Fruit fly (Drosophila melanogaster) whole organism, adult: ENCODE data around the gene CG14840.
A peak's percentile ranks its signal among the peaks of the same experiment; 100 is the strongest.

Source experiments
- CG33017 ChIP-seq: fragments of 200-800 bp; sonication (Bioruptor generic); optimal IDR thresholded peaks from 2 replicates; lab custom pipeline; 2018; ENCODE audit warnings: missing biosample characterization, mild to moderate bottlenecking, missing genetic modification characterization, moderate library complexity
- CG5204 ChIP-seq: fragments of 200-800 bp; sonication (Bioruptor generic); optimal IDR thresholded peaks from 2 replicates; lab custom pipeline; 2016; ENCODE audit warnings: missing biosample characterization, missing genetic modification characterization
- CG7101 ChIP-seq: fragments of 200-800 bp; sonication (Bioruptor generic); optimal IDR thresholded peaks from 2 replicates; lab custom pipeline; 2018; ENCODE audit warnings: missing biosample characterization, mild to moderate bottlenecking, missing genetic modification characterization, moderate library complexity
- cnc ChIP-seq, 2 experiments: fragments of >200 bp; optimal IDR thresholded peaks; 2 replicates each; lab custom pipeline; 2017
- kay ChIP-seq: fragments of 200-800 bp; sonication (Bioruptor generic); peaks from one replicate; lab custom pipeline; 2016; ENCODE audit warnings: missing biosample characterization, missing genetic modification characterization, borderline replicate concordance
- pad ChIP-seq: fragments of 200-800 bp; sonication (Bioruptor generic); optimal IDR thresholded peaks from 3 replicates; lab custom pipeline; 2017; ENCODE audit warnings: missing biosample characterization, missing genetic modification characterization, mild to moderate bottlenecking, moderate library complexity, missing genetic modification reagents
- toe ChIP-seq: fragments of 200-800 bp; sonication (Bioruptor generic); optimal IDR thresholded peaks from 2 replicates; lab custom pipeline; 2016; ENCODE audit warnings: missing biosample characterization, missing genetic modification characterization

DNA sequence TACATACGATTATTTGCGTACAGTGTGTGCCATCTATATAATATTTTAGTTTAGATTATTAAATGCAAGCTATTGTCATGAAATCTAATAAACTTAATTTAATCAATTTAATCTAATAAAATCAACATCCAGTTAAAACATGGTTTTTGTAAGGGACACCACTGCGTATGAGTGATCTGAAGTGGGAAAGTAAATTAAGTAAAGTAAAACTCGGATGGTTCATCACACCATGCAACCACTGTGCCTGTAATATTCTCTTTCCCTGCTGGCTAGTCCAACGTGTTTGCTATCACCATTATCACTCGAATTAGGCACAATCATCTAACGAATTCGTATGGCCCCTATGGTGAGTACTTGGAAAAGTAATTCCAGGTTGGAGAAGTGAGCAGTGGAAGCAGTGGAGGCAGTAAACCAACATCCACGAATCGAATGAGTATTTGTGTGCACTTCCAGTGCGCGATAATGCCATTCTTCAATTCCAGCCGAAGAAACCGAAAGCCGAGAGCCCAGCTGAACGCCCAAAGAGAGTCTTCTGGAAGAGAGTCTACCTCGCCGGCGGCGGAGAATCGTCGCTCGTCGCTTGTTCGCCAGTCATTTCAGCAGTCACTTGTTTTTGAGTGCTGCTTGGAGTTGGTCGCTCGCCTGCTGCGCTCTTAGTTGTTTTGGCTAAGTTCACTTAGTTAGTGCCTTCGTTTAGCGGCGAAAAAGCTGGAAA lies 27.8 kb upstream of the CG14840 start, which contains the start of gene red:
- TF ChIP-seq cnc (optimal IDR thresholded peaks at IDR 0.05; lab: Kevin White, UChicago) (peak in 1 of 2 experiments; percentile 5), kay (peak; percentile 94), pad (peak; percentile 96), CG7101 (peak; percentile 84), CG33017 (tag; lab: Kevin White, UChicago) (peak; percentile 86), toe (peak; percentile 68), CG5204 (peak; percentile 81)
